Fruit fly (Drosophila melanogaster): ENCODE measurements around the gene CG11858.

DNA sequence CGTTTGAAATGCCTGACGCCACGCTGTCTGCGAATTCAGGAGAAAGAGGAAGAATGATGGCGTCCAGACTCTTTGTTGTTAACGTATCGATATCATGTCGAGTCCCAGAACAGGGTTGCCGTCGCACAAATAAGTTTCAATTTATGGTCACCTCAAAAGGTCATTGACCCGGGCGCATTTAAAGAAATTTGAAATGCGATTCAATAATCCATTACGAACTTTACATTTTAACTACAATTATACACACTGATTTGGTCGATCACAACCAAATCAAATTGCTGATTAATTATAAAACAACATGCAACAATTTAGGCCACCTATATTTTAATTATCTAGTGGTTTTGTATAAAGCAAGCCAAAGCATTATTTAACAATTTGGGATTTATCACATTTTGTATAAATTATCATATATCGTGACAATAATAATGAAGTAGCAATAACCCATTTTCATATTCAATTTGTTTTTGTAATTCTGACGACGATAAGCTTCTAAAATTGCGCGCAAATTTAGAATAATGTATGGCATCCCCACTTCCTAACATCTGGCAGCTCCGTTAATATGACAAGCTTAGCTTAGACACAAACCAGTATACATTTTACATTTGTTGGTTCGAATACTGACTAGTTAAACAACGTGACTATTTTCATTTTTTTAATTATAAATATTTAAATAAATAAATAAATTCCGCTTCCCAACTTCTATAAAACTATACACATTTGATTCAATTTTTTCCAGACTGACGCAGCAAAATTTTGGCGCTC is 17.3 kb upstream of the CG11858 start, which contains the start of gene bam:
- TF ChIP-seq net (GFP tag; optimal IDR thresholded peaks at IDR 0.05), result no peak
- no peak for TF ChIP-seq Ets96B (tag; optimal IDR thresholded peaks at IDR 0.05)
- TF ChIP-seq CG8632 (GFP tag; optimal IDR thresholded peaks at IDR 0.05), result no peak
- no peak for TF ChIP-seq CG32006 (GFP tag; optimal IDR thresholded peaks at IDR 0.05)
- no peak for TF ChIP-seq Eip75B (GFP tag; optimal IDR thresholded peaks at IDR 0.05)
- no peak for TF ChIP-seq acj6 (GFP tag; optimal IDR thresholded peaks at IDR 0.05)
- TF ChIP-seq Hr4 (GFP tag; optimal IDR thresholded peaks at IDR 0.05), result no peak
- TF ChIP-seq achi (GFP tag; optimal IDR thresholded peaks at IDR 0.05), result no peak
- TF ChIP-seq Hr38 (GFP tag; optimal IDR thresholded peaks at IDR 0.05), result no peak
- no peak for TF ChIP-seq Blimp-1 (GFP tag; optimal IDR thresholded peaks at IDR 0.05)
- no peak for TF ChIP-seq lz (GFP tag; optimal IDR thresholded peaks at IDR 0.05)
- TF ChIP-seq CG4318 (GFP tag; optimal IDR thresholded peaks at IDR 0.05), result no peak
- TF ChIP-seq CG3032 (tag; optimal IDR thresholded peaks at IDR 0.05), result no peak
- TF ChIP-seq OdsH (GFP tag; optimal IDR thresholded peaks at IDR 0.05), result no peak
